Fruit fly (Drosophila melanogaster): ENCODE data around the gene Marf.
A peak's percentile ranks its signal among the peaks of the same experiment; 100 is the strongest.

Marf gene

dm6 chrX:6340593-6341068, 25.1 kb upstream of the Marf start (continued):
- peak; percentile 29 for TF ChIP-seq Six4 (GFP tag; optimal IDR thresholded peaks at IDR 0.05)
- peak; percentile 54 for TF ChIP-seq CG9817 (tag; optimal IDR thresholded peaks at IDR 0.05)
- TF ChIP-seq Pdp1 (GFP tag; optimal IDR thresholded peaks at IDR 0.05) = peak; percentile 7 to 56
- TF ChIP-seq CG14667 (GFP tag; IDR thresholded peaks at IDR 0.05) = 0 out of 2 replicates have a peak, but pooled peaks have one; percentile 27
- TF ChIP-seq CG12219 (GFP tag; optimal IDR thresholded peaks at IDR 0.05) = peak; percentile 53
- TF ChIP-seq CG11695 (GFP tag; IDR thresholded peaks at IDR 0.05) = peak; percentile 80; the same call in 2 of the 3 replicates
- TF ChIP-seq emc (GFP tag; optimal IDR thresholded peaks at IDR 0.05) = no peak
- TF ChIP-seq CG15601 (tag; optimal IDR thresholded peaks at IDR 0.05) = peak; percentile 75
- peak; percentile 62 for TF ChIP-seq dysf (GFP tag; IDR thresholded peaks at IDR 0.05)
- TF ChIP-seq cg (GFP tag; optimal IDR thresholded peaks at IDR 0.05) = no peak
- TF ChIP-seq dpn (GFP tag; optimal IDR thresholded peaks at IDR 0.05) = peak in 1 of 2 experiments; percentile 63
- TF ChIP-seq hth (optimal IDR thresholded peaks at IDR 0.05) = no peak
- TF ChIP-seq Sin3A (optimal IDR thresholded peaks at IDR 0.05) = no peak
- TF ChIP-seq B-H1 (GFP tag; IDR thresholded peaks at IDR 0.05) = no peak; the same call in 2 of the 3 replicates
- peak; percentile 53 for TF ChIP-seq CG8281 (tag; optimal IDR thresholded peaks at IDR 0.05)
- TF ChIP-seq grn (GFP tag; optimal IDR thresholded peaks at IDR 0.05) = no peak
- TF ChIP-seq tio (GFP tag; optimal IDR thresholded peaks at IDR 0.05) = peak; percentile 73
- TF ChIP-seq chif (GFP tag; optimal IDR thresholded peaks at IDR 0.05) = peak in 1 of 2 experiments; percentile 3
- TF ChIP-seq fu2 (GFP tag; optimal IDR thresholded peaks at IDR 0.05) = no peak
- TF ChIP-seq CG1792 (GFP tag; optimal IDR thresholded peaks at IDR 0.05) = no peak
- no peak for TF ChIP-seq chinmo (GFP tag; IDR thresholded peaks at IDR 0.05; ENCODE audit: partially characterized antibody)
- peak; percentile 56 for TF ChIP-seq Xbp1 (GFP tag; optimal IDR thresholded peaks at IDR 0.05)
- TF ChIP-seq PHDP (tag; optimal IDR thresholded peaks at IDR 0.05) = peak; percentile 77
- peak; percentile 49 for TF ChIP-seq twi (tag; optimal IDR thresholded peaks at IDR 0.05)
- peak; percentile 34 for TF ChIP-seq Dip3 (GFP tag; optimal IDR thresholded peaks at IDR 0.05)
- 0 out of 3 replicates have a peak, but pooled peaks have one; percentile 40 for TF ChIP-seq CG7357 (GFP tag; IDR thresholded peaks at IDR 0.05)
- TF ChIP-seq CG18011 (GFP tag; optimal IDR thresholded peaks at IDR 0.05) = peak; percentile 72
- no peak for TF ChIP-seq mld (GFP tag; IDR thresholded peaks at IDR 0.05; ENCODE audit: partially characterized antibody)
- TF ChIP-seq gcm2 (GFP tag; optimal IDR thresholded peaks at IDR 0.05) = peak; percentile 27
- peak; percentile 87 for TF ChIP-seq CG18619 (GFP tag; optimal IDR thresholded peaks at IDR 0.05)
- TF ChIP-seq HmgZ (tag; optimal IDR thresholded peaks at IDR 0.05) = peak; percentile 73
- TF ChIP-seq Mes4 (GFP tag; optimal IDR thresholded peaks at IDR 0.05) = no peak
- no peak for TF ChIP-seq hb (GFP tag; IDR thresholded peaks at IDR 0.05; ENCODE audit: partially characterized antibody)
- no peak for TF ChIP-seq sisA (GFP tag; IDR thresholded peaks at IDR 0.05)
- peak; percentile 39 for TF ChIP-seq CTCF (GFP tag; optimal IDR thresholded peaks at IDR 0.05)
- TF ChIP-seq gce (GFP tag; IDR thresholded peaks at IDR 0.05) = no peak
- no peak for TF ChIP-seq pan (optimal IDR thresholded peaks at IDR 0.05)
- peak in 1 of 2 experiments; percentile 38 for TF ChIP-seq pan (GFP tag; optimal IDR thresholded peaks at IDR 0.05 in 1 of 2, IDR thresholded peaks at IDR 0.05 in 1 of 2)
- TF ChIP-seq CG34376 (GFP tag; optimal IDR thresholded peaks at IDR 0.05) = peak; percentile 64
- no peak for TF ChIP-seq NC2β (GFP tag; optimal IDR thresholded peaks at IDR 0.05)
- TF ChIP-seq unpg (GFP tag; optimal IDR thresholded peaks at IDR 0.05) = peak; percentile 72
- no peak for TF ChIP-seq CG4404 (GFP tag; IDR thresholded peaks at IDR 0.05)
- no peak for TF ChIP-seq usp (GFP tag; optimal IDR thresholded peaks at IDR 0.05)
- peak; percentile 71 for TF ChIP-seq Ssrp (tag; optimal IDR thresholded peaks at IDR 0.05)
- peak; percentile 24 for TF ChIP-seq Spps (tag; optimal IDR thresholded peaks at IDR 0.05)
- TF ChIP-seq Sry-δ (GFP tag; optimal IDR thresholded peaks at IDR 0.05) = no peak
- no peak for TF ChIP-seq Opbp (GFP tag; IDR thresholded peaks at IDR 0.05; ENCODE audit: partially characterized antibody)
- no peak for TF ChIP-seq CG14965 (GFP tag; optimal IDR thresholded peaks at IDR 0.05; ENCODE audit: borderline replicate concordance)
- TF ChIP-seq CG7928 (GFP tag; optimal IDR thresholded peaks at IDR 0.05) = peak; percentile 53
- no peak for TF ChIP-seq Neu2 (GFP tag; optimal IDR thresholded peaks at IDR 0.05; ENCODE audit: borderline replicate concordance)
- TF ChIP-seq br (optimal IDR thresholded peaks at IDR 0.05) = no peak
- TF ChIP-seq Taf1 (GFP tag; IDR thresholded peaks at IDR 0.05) = 0 out of 2 replicates have a peak, but pooled peaks have one; percentile 17

Measured in whole organism, embryonic.